Worm (Caenorhabditis elegans) whole organism, L1 larva: ENCODE results near the gene nhr-184.

Experiments
- C04F5.9 ChIP-seq: sonication (generic microtip); optimal IDR thresholded peaks from 2 replicates; lab custom pipeline; 2016; ENCODE audit warnings: missing genetic modification characterization, missing compliant biosample characterization
- aha-1 ChIP-seq: fragments of 150-350 bp; optimal IDR thresholded peaks from 2 replicates; lab custom pipeline; 2014; ENCODE audit warnings: missing biosample characterization, missing genetic modification characterization
- ceh-8 ChIP-seq: fragments of 200-800 bp; sonication (Bioruptor generic); optimal IDR thresholded peaks from 2 replicates; lab custom pipeline; 2018; ENCODE audit warnings: mild to moderate bottlenecking, missing genetic modification characterization, moderate library complexity, missing compliant biosample characterization
- lin-35 ChIP-seq, 2 experiments: fragments of 150-350 bp; optimal IDR thresholded peaks; 2 replicates each; lab custom pipeline; 2014; ENCODE audit warnings: missing biosample characterization in 2 of 2, missing genetic modification characterization in 2 of 2, missing genetic modification reagents in 2 of 2
- lin-39 ChIP-seq: fragments of 150-350 bp; optimal IDR thresholded peaks from 2 replicates; lab custom pipeline; 2014; ENCODE audit warnings: missing biosample characterization, missing genetic modification reagents, missing genetic modification characterization
- nhr-12 ChIP-seq: sonication (generic microtip); optimal IDR thresholded peaks from 2 replicates; lab custom pipeline; 2017; ENCODE audit warnings: missing biosample characterization, missing genetic modification characterization
- nhr-237 ChIP-seq: fragments of 150-350 bp; optimal IDR thresholded peaks from 2 replicates; lab custom pipeline; 2014; ENCODE audit warnings: missing biosample characterization, missing genetic modification characterization
- snpc-4 ChIP-seq: fragments of 150-350 bp; optimal IDR thresholded peaks from 2 replicates; lab custom pipeline; 2014; ENCODE audit warnings: missing biosample characterization, missing genetic modification characterization
- tbx-2 ChIP-seq: sonication (generic microtip); optimal IDR thresholded peaks from 2 replicates; lab custom pipeline; 2016; ENCODE audit warnings: missing genetic modification characterization, missing compliant biosample characterization
- zip-4 ChIP-seq: fragments of 200-800 bp; sonication (Bioruptor generic); optimal IDR thresholded peaks from 2 replicates; lab custom pipeline; 2018; ENCODE audit warnings: mild to moderate bottlenecking, missing genetic modification characterization, moderate library complexity, missing compliant biosample characterization
- ztf-11 ChIP-seq, 2 experiments: sonication (generic microtip); optimal IDR thresholded peaks; 2 replicates each; lab custom pipeline; 2016 to 2017; ENCODE audit warnings: missing genetic modification characterization in 2 of 2, missing biosample characterization in 1 of 2, missing compliant biosample characterization in 1 of 2

ce11 chrV:2235848-2236247 is 21.6 kb upstream of the nhr-184 start, which contains the start of gene cyp-33C4:
- TF ChIP-seq zip-4 (GFP tag; lab: Kevin White, UChicago) (no peak), lin-35 (GFP tag; optimal IDR thresholded peaks at IDR 0.05; lab: Kevin White, UChicago) (peak in 1 of 2 experiments; percentile 35), nhr-12 (no peak), ztf-11 (tag; optimal IDR thresholded peaks at IDR 0.05; lab: Kevin White, UChicago) (no peak), lin-39 (tag; lab: Kevin White, UChicago) (no peak), tbx-2 (tag; lab: Kevin White, UChicago) (no peak), ceh-8 (GFP tag; lab: Kevin White, UChicago) (no peak), snpc-4 (tag; lab: Kevin White, UChicago) (no peak), aha-1 (tag; lab: Kevin White, UChicago) (no peak), nhr-237 (tag; lab: Kevin White, UChicago) (no peak), C04F5.9 (tag; lab: Kevin White, UChicago) (no peak)
